Worm (Caenorhabditis elegans) whole organism, early embryonic: Measurements from ENCODE around the gene spp-24.

Experiments
- B0310.2 ChIP-seq: sonication (generic microtip); optimal IDR thresholded peaks from 2 replicates; lab custom pipeline; 2016; ENCODE audit warnings: mild to moderate bottlenecking, missing genetic modification characterization, missing compliant biosample characterization
- F13C5.2 ChIP-seq: sonication (generic microtip); optimal IDR thresholded peaks from 2 replicates; lab custom pipeline; 2017; ENCODE audit warnings: mild to moderate bottlenecking, missing genetic modification characterization, inconsistent platforms, missing compliant biosample characterization
- aly-1 ChIP-seq: sonication (generic microtip); optimal IDR thresholded peaks from 2 replicates; lab custom pipeline; 2016; ENCODE audit warnings: missing genetic modification characterization, missing compliant biosample characterization
- ama-1 ChIP-seq: fragments of 150-350 bp; optimal IDR thresholded peaks from 2 replicates; lab custom pipeline; 2014
- ceh-13 ChIP-seq: fragments of 200-800 bp; sonication (Bioruptor generic); optimal IDR thresholded peaks from 2 replicates; lab custom pipeline; 2018; ENCODE audit warnings: mild to moderate bottlenecking, missing genetic modification characterization, missing compliant biosample characterization
- ceh-36 ChIP-seq: sonication (generic microtip); optimal IDR thresholded peaks from 2 replicates; lab custom pipeline; 2016; ENCODE audit warnings: missing genetic modification characterization, inconsistent platforms, missing compliant biosample characterization
- flt-1 ChIP-seq: fragments of 200-800 bp; sonication (Bioruptor generic); IDR thresholded peaks from 2 replicates; pipeline ENCODE4 v1.3.6; 2022; ENCODE audit warnings: missing genetic modification characterization, missing compliant biosample characterization
- hmbx-1 ChIP-seq: sonication (generic microtip); optimal IDR thresholded peaks from 2 replicates; lab custom pipeline; 2016; ENCODE audit warnings: mild to moderate bottlenecking, missing genetic modification characterization, missing compliant biosample characterization
- hnd-1 ChIP-seq: sonication (generic microtip); optimal IDR thresholded peaks from 2 replicates; lab custom pipeline; 2016; ENCODE audit warnings: missing genetic modification characterization, missing compliant biosample characterization
- tra-4 ChIP-seq: sonication (generic microtip); optimal IDR thresholded peaks from 2 replicates; lab custom pipeline; 2017; ENCODE audit warnings: missing genetic modification characterization, missing compliant biosample characterization

ce11 chrII:11783-12182 lies 27.6 kb downstream of the spp-24 start, which contains the start of gene best-4:
- TF ChIP-seq hnd-1 (tag; lab: Kevin White, UChicago), result no peak
- no peak for TF ChIP-seq aly-1 (tag; lab: Kevin White, UChicago)
- no peak for TF ChIP-seq ama-1 (lab: Kevin White, UChicago)
- no peak for TF ChIP-seq tra-4 (tag; lab: Kevin White, UChicago)
- no peak for TF ChIP-seq hmbx-1
- no peak for TF ChIP-seq flt-1
- no peak for TF ChIP-seq ceh-36 (tag; lab: Kevin White, UChicago)
- no peak for TF ChIP-seq ceh-13
- no peak for TF ChIP-seq B0310.2
- no peak for TF ChIP-seq F13C5.2 (tag; lab: Kevin White, UChicago)
